Fruit fly (Drosophila melanogaster) whole organism, pupa: ENCODE data around the gene C1GalTA.

Source experiments
- CG8301 ChIP-seq: fragments of 200-800 bp; sonication (Bioruptor generic); optimal IDR thresholded peaks from 2 replicates; lab custom pipeline; 2018; ENCODE audit warnings: missing biosample characterization, mild to moderate bottlenecking, missing genetic modification characterization
- EcR ChIP-seq: fragments of 200-800 bp; sonication (Bioruptor generic); optimal IDR thresholded peaks from 3 replicates; lab custom pipeline; 2019; ENCODE audit warnings: missing biosample characterization, missing genetic modification characterization, mild to moderate bottlenecking, moderate library complexity, missing genetic modification reagents
- Pif1A ChIP-seq: fragments of 200-800 bp; sonication (Bioruptor generic); optimal IDR thresholded peaks from 3 replicates; lab custom pipeline; 2016; ENCODE audit warnings: missing biosample characterization, missing genetic modification characterization
- Pif1B ChIP-seq: fragments of 200-800 bp; sonication (Bioruptor generic); optimal IDR thresholded peaks from 3 replicates; lab custom pipeline; 2016; ENCODE audit warnings: missing biosample characterization, missing genetic modification characterization
- Snoo ChIP-seq: fragments of 200-800 bp; sonication (Bioruptor generic); optimal IDR thresholded peaks from 3 replicates; lab custom pipeline; 2017; ENCODE audit warnings: missing biosample characterization, mild to moderate bottlenecking, missing genetic modification characterization, inconsistent platforms

dm6 chr2L:8980359-8980758 is 29.3 kb upstream of the C1GalTA start, which contains the start of gene CG18662:
- TF ChIP-seq CG8301 (tag; lab: Kevin White, UChicago) (no peak), Snoo (tag; lab: Kevin White, UChicago) (no peak), Pif1B (GFP tag; lab: Kevin White, UChicago) (no peak), EcR (GFP tag; lab: Kevin White, UChicago) (no peak), Pif1A (GFP tag; lab: Kevin White, UChicago) (no peak)
